Worm (Caenorhabditis elegans): ENCODE data around the gene klp-13.

klp-13 gene

DNA sequence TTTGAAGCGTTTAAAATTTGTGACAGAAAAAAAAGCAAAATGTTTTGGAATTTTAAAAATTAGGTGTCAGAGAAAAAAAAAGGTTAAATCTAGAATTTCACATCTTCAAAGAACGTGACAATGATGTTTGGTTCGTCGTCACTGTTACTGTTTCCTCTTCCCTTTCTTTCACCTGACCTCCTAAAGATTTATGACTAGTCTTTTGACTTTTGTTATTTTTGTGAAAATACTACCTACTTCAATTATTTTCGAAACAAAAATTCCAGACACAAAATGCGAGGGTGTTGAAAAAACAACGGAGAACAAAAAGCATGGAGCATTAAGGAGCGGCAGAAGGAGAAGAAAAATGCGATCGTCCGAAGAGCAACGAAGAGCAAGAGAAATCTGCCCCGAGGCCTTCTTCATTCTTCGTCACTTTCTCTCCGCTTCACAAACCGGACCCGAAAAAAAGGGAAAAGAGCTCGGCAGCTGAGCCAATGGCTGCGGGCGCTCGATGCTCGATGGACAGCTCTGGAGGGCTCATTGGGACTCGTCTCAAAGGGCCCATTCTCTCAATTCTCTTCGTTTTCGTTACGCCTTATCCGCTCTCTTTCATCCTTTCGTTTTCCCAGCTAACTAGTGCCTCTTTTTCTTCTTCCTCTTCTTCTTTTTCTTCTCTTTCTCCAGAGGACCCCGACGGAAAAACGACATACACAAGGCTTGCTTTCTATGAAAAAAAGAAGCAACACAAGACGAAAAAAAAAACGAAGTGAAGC is 8.4 kb upstream of the klp-13 start:
- TF ChIP-seq W03F9.2 (tag; optimal IDR thresholded peaks at IDR 0.05) (no peak), him-1 (tag; optimal IDR thresholded peaks at IDR 0.05) (peak; percentile 71)

- TF ChIP-seq W03F9.2 (tag; optimal IDR thresholded peaks at IDR 0.05) (no peak), him-1 (tag; optimal IDR thresholded peaks at IDR 0.05) (no peak), dao-5 (tag; optimal IDR thresholded peaks at IDR 0.05) (no peak)
These were observed 7.0 kb upstream of the klp-13 start, which contains the start of gene kin-2 for ce11 chrX:5977754-5978153. TSS of gene kin-2 (minus strand) at chrX:5977854.

DNA sequence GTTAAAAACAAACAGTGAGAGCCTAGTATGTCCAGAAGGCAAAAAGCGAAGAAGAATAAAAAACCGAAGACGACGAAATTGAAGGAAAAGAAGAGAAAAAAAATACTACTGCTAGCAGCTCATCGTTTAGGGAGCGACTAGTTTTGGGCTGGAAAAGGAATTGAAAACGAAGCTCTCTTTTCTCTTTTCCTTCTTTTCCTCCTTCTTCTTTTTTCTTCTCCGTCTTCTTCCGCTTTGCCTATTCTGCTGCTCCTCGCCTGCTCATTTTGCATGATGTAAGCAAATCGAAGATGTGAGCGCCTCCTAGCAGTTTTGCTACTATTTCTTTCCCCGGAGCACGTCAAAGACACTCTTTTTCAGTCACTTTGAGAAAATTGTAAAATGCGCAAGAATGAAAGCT is 3.1 kb upstream of the klp-13 start:
- TF ChIP-seq W03F9.2 (tag; optimal IDR thresholded peaks at IDR 0.05) (no peak), him-1 (tag; optimal IDR thresholded peaks at IDR 0.05) (peak; percentile 31)

ce11 chrX:5982799-5983198 is 2.0 kb upstream of the klp-13 start:
- TF ChIP-seq W03F9.2 (tag; optimal IDR thresholded peaks at IDR 0.05) (no peak), dao-5 (tag; optimal IDR thresholded peaks at IDR 0.05) (no peak), him-1 (tag; optimal IDR thresholded peaks at IDR 0.05) (peak; percentile 20)

- no peak for TF ChIP-seq him-1 (tag; optimal IDR thresholded peaks at IDR 0.05)
- no peak for TF ChIP-seq W03F9.2 (tag; optimal IDR thresholded peaks at IDR 0.05)
- no peak for TF ChIP-seq dao-5 (tag; optimal IDR thresholded peaks at IDR 0.05)
These were observed 1.5 kb upstream of the klp-13 start for ce11 chrX:5983267-5983666.

DNA sequence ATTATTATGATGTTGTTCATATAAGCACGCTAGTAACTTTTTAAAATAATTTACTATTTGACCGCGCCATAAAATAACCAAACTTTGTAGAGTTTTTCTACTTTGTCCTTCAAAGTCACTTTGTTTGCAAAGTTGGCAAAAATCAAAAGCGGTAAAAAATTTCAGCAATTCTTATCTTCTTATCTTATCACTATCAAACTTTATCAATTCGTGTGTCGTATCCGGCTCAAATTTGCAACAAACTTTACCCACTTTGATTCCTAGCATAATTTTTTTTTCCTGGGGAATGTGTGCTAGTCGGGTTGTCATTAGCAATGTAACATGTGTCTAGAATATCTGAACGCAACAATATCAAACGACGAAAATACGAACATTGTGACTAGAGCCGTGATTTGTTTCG is 931 bp downstream of the klp-13 start:
- no peak for TF ChIP-seq W03F9.2 (tag; optimal IDR thresholded peaks at IDR 0.05)
- no peak for TF ChIP-seq dao-5 (tag; optimal IDR thresholded peaks at IDR 0.05)
- TF ChIP-seq him-1 (tag; optimal IDR thresholded peaks at IDR 0.05), result no peak

ce11 chrX:5987910-5988309 is 3.1 kb downstream of the klp-13 start:
- no peak for TF ChIP-seq dao-5 (tag; optimal IDR thresholded peaks at IDR 0.05)
- TF ChIP-seq W03F9.2 (tag; optimal IDR thresholded peaks at IDR 0.05), result no peak
- no peak for TF ChIP-seq him-1 (tag; optimal IDR thresholded peaks at IDR 0.05)

ce11 chrX:5992770-5993169 is 8.0 kb downstream of the klp-13 start, which contains the start of gene F22F4.5:
TSS of gene F22F4.5 (minus strand) at chrX:5992870.
- no peak for TF ChIP-seq him-1 (tag; optimal IDR thresholded peaks at IDR 0.05)
- no peak for TF ChIP-seq W03F9.2 (tag; optimal IDR thresholded peaks at IDR 0.05)
- no peak for TF ChIP-seq dao-5 (tag; optimal IDR thresholded peaks at IDR 0.05)

DNA sequence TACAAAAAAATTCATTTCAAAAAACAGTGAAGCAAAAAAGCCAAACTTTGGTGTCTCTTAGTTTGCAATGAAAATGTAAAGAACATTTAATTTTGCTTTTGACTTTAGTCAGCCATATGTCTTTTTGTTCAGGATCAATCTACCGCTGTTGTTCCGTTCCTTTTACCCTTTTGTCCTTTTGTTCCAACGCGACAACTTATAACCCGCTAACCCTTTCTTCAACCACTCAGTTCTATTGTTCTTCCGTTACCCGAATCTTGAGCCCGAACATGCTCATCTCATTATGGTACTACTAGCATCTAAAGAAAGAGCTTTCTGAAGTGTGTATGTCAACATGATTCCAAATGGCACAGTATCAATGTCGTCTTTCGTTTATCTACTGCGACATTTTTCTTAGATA is 9.2 kb downstream of the klp-13 start:
- no peak for TF ChIP-seq dao-5 (tag; optimal IDR thresholded peaks at IDR 0.05)
- TF ChIP-seq W03F9.2 (tag; optimal IDR thresholded peaks at IDR 0.05), result no peak
- TF ChIP-seq him-1 (tag; optimal IDR thresholded peaks at IDR 0.05), result no peak

DNA sequence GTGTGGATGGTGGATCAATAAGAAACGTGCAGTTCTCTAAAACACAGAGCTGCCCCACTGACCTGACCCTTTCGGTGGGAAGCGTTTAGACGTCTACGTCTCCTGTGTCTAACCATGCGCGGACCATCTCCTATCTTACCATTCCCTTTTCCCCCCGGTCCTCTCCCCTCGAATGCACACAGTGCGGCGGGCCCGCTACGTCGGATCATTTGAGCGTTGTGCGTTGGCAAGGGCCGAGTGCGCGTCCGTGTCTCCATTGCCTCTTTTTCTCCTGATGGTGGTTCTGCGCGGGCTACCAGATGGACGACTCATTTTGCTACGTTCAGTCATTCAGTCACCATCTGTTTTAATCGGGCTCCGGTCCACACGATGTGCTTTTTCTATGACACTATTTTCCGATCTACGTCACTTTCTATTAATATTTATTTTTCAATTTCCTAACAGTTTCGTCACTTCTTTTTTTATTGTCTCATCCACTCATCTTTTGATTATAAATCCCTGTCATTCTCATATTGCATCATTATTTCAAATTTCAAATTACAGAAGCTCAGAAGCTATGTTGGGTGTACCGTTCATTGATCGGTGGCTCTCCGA is 10.9 kb downstream of the klp-13 start, which contains the start of gene inx-3:
inx-3 (plus strand) TSS at position 544 of the 594 bp plus-strand sequence.
- TF ChIP-seq W03F9.2 (tag; optimal IDR thresholded peaks at IDR 0.05), result no peak
- no peak for TF ChIP-seq him-1 (tag; optimal IDR thresholded peaks at IDR 0.05)
- no peak for TF ChIP-seq dao-5 (tag; optimal IDR thresholded peaks at IDR 0.05)

DNA sequence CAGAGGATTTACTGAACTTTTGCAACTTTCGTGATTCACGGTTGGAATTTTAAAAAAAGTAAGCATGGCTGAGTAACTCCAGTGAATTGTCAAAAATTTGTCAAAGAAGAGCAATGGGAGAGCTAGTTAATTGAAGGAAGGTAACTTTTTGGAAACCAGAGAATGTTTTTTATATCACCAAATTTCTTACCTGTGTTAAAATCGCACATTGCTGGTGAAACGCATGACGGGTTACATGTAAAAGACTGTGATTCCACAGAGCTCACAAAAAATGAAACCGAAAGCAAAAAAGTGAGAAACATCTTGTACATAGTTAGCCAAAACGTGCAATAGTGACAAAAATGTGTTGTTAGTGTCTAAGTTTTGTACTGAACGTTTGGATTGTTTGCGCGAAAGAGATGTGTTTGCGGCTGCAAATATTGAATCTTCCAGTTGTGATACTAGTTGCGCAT is 14.3 kb downstream of the klp-13 start, which contains the start of gene F22F4.9:
F22F4.9 (minus strand) TSS at position 402 of the 452 bp plus-strand sequence.
- TF ChIP-seq him-1 (tag; optimal IDR thresholded peaks at IDR 0.05) (no peak), dao-5 (tag; optimal IDR thresholded peaks at IDR 0.05) (no peak), W03F9.2 (tag; optimal IDR thresholded peaks at IDR 0.05) (no peak)

DNA sequence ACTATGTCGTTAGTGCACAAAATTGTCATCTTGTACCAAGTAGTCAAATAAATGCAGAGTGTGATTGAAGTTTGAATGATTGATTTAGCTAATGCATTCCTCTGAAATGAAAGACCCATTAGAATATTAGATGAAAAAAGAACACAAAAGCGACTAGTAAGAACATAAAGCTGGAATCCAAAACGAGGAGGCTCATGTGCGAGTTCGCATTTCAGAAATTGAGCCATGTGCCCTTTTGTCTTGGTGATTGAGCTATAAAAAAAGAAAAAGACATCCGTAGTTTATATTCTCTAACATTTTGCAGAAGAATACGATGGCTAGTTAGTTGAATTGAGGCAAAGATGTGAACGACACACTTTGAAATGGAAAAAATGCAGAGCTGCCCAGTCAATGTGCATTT is 16.6 kb downstream of the klp-13 start, which contains the start of gene F22F4.4:
F22F4.4 (minus strand) TSS at position 101 of the 400 bp plus-strand sequence.
- TF ChIP-seq him-1 (tag; optimal IDR thresholded peaks at IDR 0.05) (no peak), dao-5 (tag; optimal IDR thresholded peaks at IDR 0.05) (no peak), W03F9.2 (tag; optimal IDR thresholded peaks at IDR 0.05) (no peak)

DNA sequence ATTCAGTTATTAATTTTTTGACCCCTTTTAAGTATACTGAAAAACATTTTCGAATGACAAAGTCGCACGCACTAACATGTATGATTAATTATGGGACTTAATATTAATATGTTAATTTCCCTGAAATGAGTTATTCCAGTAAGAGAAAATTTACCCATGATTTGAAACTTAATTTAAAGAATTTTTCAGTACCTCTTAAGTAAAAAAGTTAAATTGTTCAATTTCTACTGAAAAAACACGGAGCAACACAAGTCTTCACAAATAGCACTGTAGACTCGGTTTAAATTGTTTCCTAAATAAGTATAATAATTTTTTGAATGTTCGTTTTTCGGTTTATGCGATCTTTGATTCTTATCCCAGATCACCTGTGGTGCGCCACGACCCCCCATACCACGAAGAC is 17.7 kb downstream of the klp-13 start:
- TF ChIP-seq him-1 (tag; optimal IDR thresholded peaks at IDR 0.05) (no peak), dao-5 (tag; optimal IDR thresholded peaks at IDR 0.05) (no peak), W03F9.2 (tag; optimal IDR thresholded peaks at IDR 0.05) (no peak)

ce11 chrX:6003853-6004252 is 19.1 kb downstream of the klp-13 start, which contains the start of gene sups-1:
TSS of gene sups-1 (plus strand) at chrX:6004153.
- TF ChIP-seq dao-5 (tag; optimal IDR thresholded peaks at IDR 0.05) (no peak), W03F9.2 (tag; optimal IDR thresholded peaks at IDR 0.05) (no peak), him-1 (tag; optimal IDR thresholded peaks at IDR 0.05) (no peak)
